Worm (Caenorhabditis elegans) whole organism, early embryonic: ENCODE data around the gene wht-7.

Experiments used
- B0310.2 ChIP-seq: sonication (generic microtip); optimal IDR thresholded peaks from 2 replicates; lab custom pipeline; 2016; ENCODE audit warnings: mild to moderate bottlenecking, missing genetic modification characterization, missing compliant biosample characterization
- F13C5.2 ChIP-seq: sonication (generic microtip); optimal IDR thresholded peaks from 2 replicates; lab custom pipeline; 2017; ENCODE audit warnings: mild to moderate bottlenecking, missing genetic modification characterization, inconsistent platforms, missing compliant biosample characterization
- aly-1 ChIP-seq: sonication (generic microtip); optimal IDR thresholded peaks from 2 replicates; lab custom pipeline; 2016; ENCODE audit warnings: missing genetic modification characterization, missing compliant biosample characterization
- ama-1 ChIP-seq: fragments of 150-350 bp; optimal IDR thresholded peaks from 2 replicates; lab custom pipeline; 2014
- ceh-13 ChIP-seq: fragments of 200-800 bp; sonication (Bioruptor generic); optimal IDR thresholded peaks from 2 replicates; lab custom pipeline; 2018; ENCODE audit warnings: mild to moderate bottlenecking, missing genetic modification characterization, missing compliant biosample characterization
- ceh-36 ChIP-seq: sonication (generic microtip); optimal IDR thresholded peaks from 2 replicates; lab custom pipeline; 2016; ENCODE audit warnings: missing genetic modification characterization, inconsistent platforms, missing compliant biosample characterization
- ets-7 ChIP-seq: sonication (generic microtip); optimal IDR thresholded peaks from 2 replicates; lab custom pipeline; 2016; ENCODE audit warnings: missing genotype, missing genetic modification characterization, missing compliant biosample characterization
- flt-1 ChIP-seq: fragments of 200-800 bp; sonication (Bioruptor generic); IDR thresholded peaks from 2 replicates; pipeline ENCODE4 v1.3.6; 2022; ENCODE audit warnings: missing genetic modification characterization, missing compliant biosample characterization
- hmbx-1 ChIP-seq: sonication (generic microtip); optimal IDR thresholded peaks from 2 replicates; lab custom pipeline; 2016; ENCODE audit warnings: mild to moderate bottlenecking, missing genetic modification characterization, missing compliant biosample characterization
- hmg-4 ChIP-seq: fragments of 200-800 bp; sonication (Bioruptor generic); optimal IDR thresholded peaks from 2 replicates; lab custom pipeline; 2018; ENCODE audit warnings: mild to moderate bottlenecking, missing genetic modification characterization, missing compliant biosample characterization
- hnd-1 ChIP-seq: sonication (generic microtip); optimal IDR thresholded peaks from 2 replicates; lab custom pipeline; 2016; ENCODE audit warnings: missing genetic modification characterization, missing compliant biosample characterization
- pes-1 ChIP-seq: fragments of 200-800 bp; sonication (Bioruptor generic); IDR thresholded peaks from 2 replicates; pipeline ENCODE4 v1.3.6; 2022; ENCODE audit warnings: missing genetic modification reagents, missing genetic modification characterization, missing compliant biosample characterization
- sea-1 ChIP-seq: fragments of 200-800 bp; sonication (Bioruptor generic); conservative IDR thresholded peaks from 2 replicates; pipeline ENCODE4 v1.3.6; 2022; ENCODE audit warnings: missing genetic modification characterization, missing compliant biosample characterization
- tbx-11 ChIP-seq: fragments of 200-800 bp; sonication (Bioruptor generic); IDR thresholded peaks from 2 replicates; pipeline ENCODE4 v1.3.6; 2022; ENCODE audit warnings: missing genetic modification characterization, missing compliant biosample characterization

- TF ChIP-seq sea-1 (GFP tag; lab: Robert Waterston, UW) = no peak
- no peak for TF ChIP-seq ama-1 (lab: Kevin White, UChicago)
- no peak for TF ChIP-seq ceh-13 (GFP tag; lab: Kevin White, UChicago)
- TF ChIP-seq tbx-11 (GFP tag; lab: Robert Waterston, UW) = no peak
- no peak for TF ChIP-seq hmg-4 (GFP tag; lab: Kevin White, UChicago)
- TF ChIP-seq F13C5.2 = no peak
- no peak for TF ChIP-seq B0310.2 (tag; lab: Kevin White, UChicago)
- no peak for TF ChIP-seq pes-1
- TF ChIP-seq flt-1 (GFP tag; lab: Robert Waterston, UW) = no peak
- TF ChIP-seq ets-7 (tag; lab: Kevin White, UChicago) = no peak
- no peak for TF ChIP-seq ceh-36
- TF ChIP-seq hnd-1 (tag; lab: Kevin White, UChicago) = no peak
- no peak for TF ChIP-seq aly-1 (tag; lab: Kevin White, UChicago)
- no peak for TF ChIP-seq hmbx-1 (tag; lab: Kevin White, UChicago)
Measured at ce11 chrIII:6176761-6177160, 27.4 kb upstream of the wht-7 start, which contains the start of gene F42A10.6.
